In genomic region chr4:1146456-1146855, dm6 we compare ENCODE assay signal across 5 fruit fly cellular contexts.
A peak's percentile ranks its signal among the peaks of the same experiment; 100 is the strongest.
TF ChIP-seq lines count a peak whose summit lies in the region.

No protein-coding gene starts in this region.

- TF ChIP-seq CTCF in whole organism, embryonic (GFP tag; optimal IDR thresholded peaks at IDR 0.05; lab: Kevin White, UChicago): no peak

TF ChIP-seq in whole organism, adult, 20 proteins besides CTCF, POLR2A, EP300 and RAD21:
- TF ChIP-seq cic (GFP tag; optimal IDR thresholded peaks at IDR 0.05; lab: Kevin White, UChicago): no peak
- TF ChIP-seq toe (GFP tag; optimal IDR thresholded peaks at IDR 0.05; lab: Kevin White, UChicago): peak; percentile 4
- no peak for TF ChIP-seq Clk (GFP tag; optimal IDR thresholded peaks at IDR 0.05; lab: Kevin White, UChicago)
- TF ChIP-seq kay (GFP tag; lab: Kevin White, UChicago; ENCODE audit: borderline replicate concordance): peak; percentile 88
- no peak for TF ChIP-seq Mnt (GFP tag; optimal IDR thresholded peaks at IDR 0.05; lab: Kevin White, UChicago)
- TF ChIP-seq pad (GFP tag; optimal IDR thresholded peaks at IDR 0.05; lab: Kevin White, UChicago): no peak
- TF ChIP-seq bab1 (GFP tag; optimal IDR thresholded peaks at IDR 0.05; lab: Kevin White, UChicago): peak; percentile 9

TF ChIP-seq in whole organism, embryonic, 481 proteins besides CTCF, POLR2A, EP300 and RAD21 (continues in another document):
- no peak for TF ChIP-seq CG32772 (GFP tag; IDR thresholded peaks at IDR 0.05; lab: Robert Waterston, UW)
- TF ChIP-seq esg (GFP tag; conservative IDR thresholded peaks at IDR 0.05; lab: Robert Waterston, UW): no peak
- no peak for TF ChIP-seq Atf6 (GFP tag; IDR thresholded peaks at IDR 0.05; lab: Robert Waterston, UW)
- peak; percentile 33; the same call in 1 of the 4 replicates for TF ChIP-seq Dll (GFP tag; IDR thresholded peaks at IDR 0.05; lab: Robert Waterston, UW; ENCODE audit: partially characterized antibody)
- no peak for TF ChIP-seq ac (GFP tag; optimal IDR thresholded peaks at IDR 0.05; lab: Kevin White, UChicago)
- TF ChIP-seq gsb-n (tag; optimal IDR thresholded peaks at IDR 0.05; lab: Kevin White, UChicago): no peak
- TF ChIP-seq trem (tag; optimal IDR thresholded peaks at IDR 0.05; lab: Kevin White, UChicago): no peak
- TF ChIP-seq gfzf (GFP tag; optimal IDR thresholded peaks at IDR 0.05; lab: Kevin White, UChicago): peak; percentile 15
- peak; percentile 13 for TF ChIP-seq HLH54F (GFP tag; optimal IDR thresholded peaks at IDR 0.05; lab: Kevin White, UChicago)
- 0 out of 3 replicates have a peak, but pooled peaks have one; percentile 32 for TF ChIP-seq CG11695 (GFP tag; IDR thresholded peaks at IDR 0.05; lab: Robert Waterston, UW)
- TF ChIP-seq eve (GFP tag; optimal IDR thresholded peaks at IDR 0.05; lab: Kevin White, UChicago): peak in 1 of 2 experiments; percentile 57
- TF ChIP-seq CG18262 (tag; optimal IDR thresholded peaks at IDR 0.05; lab: Kevin White, UChicago): no peak
- no peak for TF ChIP-seq CG17186 (GFP tag; optimal IDR thresholded peaks at IDR 0.05; lab: Kevin White, UChicago)
- TF ChIP-seq CG10565 (GFP tag; optimal IDR thresholded peaks at IDR 0.05; lab: Kevin White, UChicago): no peak
- TF ChIP-seq CG12769 (tag; optimal IDR thresholded peaks at IDR 0.05; lab: Kevin White, UChicago): peak; percentile 29
- peak; percentile 4 for TF ChIP-seq CG10267 (tag; optimal IDR thresholded peaks at IDR 0.05; lab: Kevin White, UChicago)
- no peak for TF ChIP-seq peb (GFP tag; IDR thresholded peaks at IDR 0.05; lab: Robert Waterston, UW)
- peak; percentile 76 for TF ChIP-seq row (GFP tag; IDR thresholded peaks at IDR 0.05; lab: Robert Waterston, UW)
- TF ChIP-seq HLHmδ (GFP tag; optimal IDR thresholded peaks at IDR 0.05; lab: Kevin White, UChicago): no peak
- TF ChIP-seq CG18619 (GFP tag; optimal IDR thresholded peaks at IDR 0.05; lab: Kevin White, UChicago): no peak
- peak; percentile 4 for TF ChIP-seq en (GFP tag; optimal IDR thresholded peaks at IDR 0.05; lab: Kevin White, UChicago)

TF ChIP-seq in whole organism, prepupa, 60 proteins besides CTCF, POLR2A, EP300 and RAD21:
- TF ChIP-seq Sox102F (GFP tag; optimal IDR thresholded peaks at IDR 0.05; lab: Kevin White, UChicago): no peak
- no peak for TF ChIP-seq fd85E (GFP tag; optimal IDR thresholded peaks at IDR 0.05; lab: Kevin White, UChicago)
- TF ChIP-seq lz (GFP tag; optimal IDR thresholded peaks at IDR 0.05; lab: Kevin White, UChicago): peak; percentile 24
- peak; percentile 10 for TF ChIP-seq CG31627 (GFP tag; optimal IDR thresholded peaks at IDR 0.05; lab: Kevin White, UChicago)
- TF ChIP-seq dsx (GFP tag; optimal IDR thresholded peaks at IDR 0.05; lab: Kevin White, UChicago; ENCODE audit: poor library complexity, severe bottlenecking): no peak
- TF ChIP-seq CG6276 (GFP tag; optimal IDR thresholded peaks at IDR 0.05; lab: Kevin White, UChicago): no peak
- no peak for TF ChIP-seq Ets21C (GFP tag; optimal IDR thresholded peaks at IDR 0.05; lab: Kevin White, UChicago)
- peak; percentile 4 for TF ChIP-seq pdm3 (GFP tag; optimal IDR thresholded peaks at IDR 0.05; lab: Kevin White, UChicago)
- no peak for TF ChIP-seq Met (GFP tag; optimal IDR thresholded peaks at IDR 0.05; lab: Kevin White, UChicago)
- no peak for TF ChIP-seq CG34406 (GFP tag; optimal IDR thresholded peaks at IDR 0.05; lab: Kevin White, UChicago)

TF ChIP-seq in whole organism, pupa, 21 proteins besides CTCF, POLR2A, EP300 and RAD21:
- TF ChIP-seq CG13204 (GFP tag; optimal IDR thresholded peaks at IDR 0.05; lab: Kevin White, UChicago): no peak
- peak; percentile 9 for TF ChIP-seq Snoo (tag; optimal IDR thresholded peaks at IDR 0.05; lab: Kevin White, UChicago)
- no peak for TF ChIP-seq CG32121 (GFP tag; IDR thresholded peaks at IDR 0.05; lab: Robert Waterston, UW)

TF ChIP-seq in whole organism, wandering third instar larva, 38 proteins besides CTCF, POLR2A, EP300 and RAD21:
- TF ChIP-seq CrebA (GFP tag; optimal IDR thresholded peaks at IDR 0.05; lab: Kevin White, UChicago; ENCODE audit: borderline replicate concordance) (no peak), Hnf4 (GFP tag; optimal IDR thresholded peaks at IDR 0.05; lab: Kevin White, UChicago) (no peak), Hr83 (GFP tag; optimal IDR thresholded peaks at IDR 0.05; lab: Kevin White, UChicago; ENCODE audit: poor library complexity, severe bottlenecking) (no peak), N (GFP tag; optimal IDR thresholded peaks at IDR 0.05; lab: Kevin White, UChicago) (peak; percentile 13), GATAd (GFP tag; optimal IDR thresholded peaks at IDR 0.05; lab: Kevin White, UChicago) (no peak), Myc (optimal IDR thresholded peaks at IDR 0.05; lab: Kevin White, UChicago) (no peak), Dif (GFP tag; optimal IDR thresholded peaks at IDR 0.05; lab: Kevin White, UChicago; ENCODE audit: partially characterized antibody) (no peak), woc (GFP tag; optimal IDR thresholded peaks at IDR 0.05; lab: Kevin White, UChicago) (peak; percentile 6), sage (GFP tag; optimal IDR thresholded peaks at IDR 0.05; lab: Kevin White, UChicago) (peak; percentile 13), CG9705 (GFP tag; optimal IDR thresholded peaks at IDR 0.05; lab: Kevin White, UChicago) (no peak)
